Worm (Caenorhabditis elegans): Measurements from ENCODE around the gene E04F6.4.

DNA sequence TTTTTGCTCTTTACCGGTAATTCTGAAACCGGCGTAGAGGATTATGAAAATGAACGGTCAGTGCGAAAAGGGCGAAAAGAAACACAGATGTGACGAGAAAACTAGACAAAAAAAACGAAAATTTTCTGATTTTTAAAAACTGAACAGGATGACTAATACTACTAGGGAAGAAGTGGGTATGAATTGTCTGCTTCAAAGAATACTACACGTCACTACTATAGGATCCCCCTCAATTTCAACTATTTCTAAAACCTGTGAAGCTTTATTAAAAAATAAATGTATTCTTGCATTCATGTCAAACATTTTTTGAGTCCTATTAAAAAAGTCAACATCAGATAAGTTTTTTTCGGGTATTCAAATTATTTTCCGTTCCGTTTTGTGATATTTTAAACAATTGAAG, 34.9 kb downstream of the E04F6.4 start:
- TF ChIP-seq elt-3 (tag; optimal IDR thresholded peaks at IDR 0.05) (no peak), Y116A8C.19 (tag; optimal IDR thresholded peaks at IDR 0.05; ENCODE audit: borderline replicate concordance) (no peak), nhr-76 (tag; optimal IDR thresholded peaks at IDR 0.05) (no peak), isw-1 (GFP tag; IDR thresholded peaks at IDR 0.05) (no peak)
